Worm (Caenorhabditis elegans) whole organism, L1 larva: ENCODE data around the gene sdz-15.

ENCODE experiments used
- C04F5.9 ChIP-seq: sonication (generic microtip); optimal IDR thresholded peaks from 2 replicates; lab custom pipeline; 2016; ENCODE audit warnings: missing genetic modification characterization, missing compliant biosample characterization
- C34B4.2 ChIP-seq: sonication (generic microtip); optimal IDR thresholded peaks from 2 replicates; lab custom pipeline; 2017; ENCODE audit warnings: mild to moderate bottlenecking, missing genetic modification characterization, missing compliant biosample characterization
- F16B12.6 ChIP-seq: fragments of 150-350 bp; optimal IDR thresholded peaks from 2 replicates; lab custom pipeline; 2014; ENCODE audit warnings: missing biosample characterization, missing genetic modification characterization
- aha-1 ChIP-seq: fragments of 150-350 bp; optimal IDR thresholded peaks from 2 replicates; lab custom pipeline; 2014; ENCODE audit warnings: missing biosample characterization, missing genetic modification characterization
- aly-2 ChIP-seq: fragments of 150-350 bp; optimal IDR thresholded peaks from 2 replicates; lab custom pipeline; 2014; ENCODE audit warnings: missing biosample characterization, missing genetic modification characterization
- ama-1 ChIP-seq: fragments of 150-350 bp; optimal IDR thresholded peaks from 2 replicates; lab custom pipeline; 2014
- ceh-82 ChIP-seq, 3 experiments: fragments of 150-350 bp in 1 of 3; sonication (generic microtip) in 2 of 3; optimal IDR thresholded peaks; 2 replicates each; lab custom pipeline; 2014 to 2017; ENCODE audit warnings: missing biosample characterization in 3 of 3, missing genetic modification characterization in 3 of 3
- ceh-88 ChIP-seq: fragments of 200-800 bp; sonication (Bioruptor generic); IDR thresholded peaks from 2 replicates; pipeline ENCODE4 v1.3.6; 2022; ENCODE audit warnings: missing genetic modification characterization, missing compliant biosample characterization
- ceh-90 ChIP-seq: sonication (generic microtip); optimal IDR thresholded peaks from 2 replicates; lab custom pipeline; 2016; ENCODE audit warnings: missing genetic modification characterization, missing compliant biosample characterization
- dpl-1 ChIP-seq, 3 experiments: fragments of 150-350 bp in 2 of 3; sonication (generic microtip) in 1 of 3; optimal IDR thresholded peaks; 2 replicates each; lab custom pipeline; 2014 to 2017; ENCODE audit warnings: missing biosample characterization in 3 of 3, missing genetic modification characterization in 3 of 3, missing genetic modification reagents in 3 of 3
- efl-3 ChIP-seq: fragments of 200-800 bp; sonication (Bioruptor generic); optimal IDR thresholded peaks from 2 replicates; lab custom pipeline; 2018; ENCODE audit warnings: mild to moderate bottlenecking, missing genetic modification characterization, missing compliant biosample characterization
- egl-27 ChIP-seq, 2 experiments: fragments of 150-350 bp in 1 of 2; sonication (generic microtip); optimal IDR thresholded peaks; 3 replicates each; lab custom pipeline; 2017 to 2018; ENCODE audit warnings: missing biosample characterization in 2 of 2, missing genetic modification characterization in 2 of 2, missing genetic modification reagents in 2 of 2
- elt-2 ChIP-seq: sonication (generic microtip); optimal IDR thresholded peaks from 2 replicates; lab custom pipeline; 2016; ENCODE audit warnings: missing genetic modification characterization, mild to moderate bottlenecking, inconsistent platforms, missing compliant biosample characterization, missing genetic modification reagents
- elt-3 ChIP-seq, 6 experiments: fragments of 150-350 bp in 1 of 6; sonication (generic microtip); optimal IDR thresholded peaks; 2 replicates each; lab custom pipeline; 2017 to 2018; ENCODE audit warnings: missing biosample characterization in 6 of 6, missing genetic modification characterization in 6 of 6, inconsistent platforms in 1 of 6
- ets-5 ChIP-seq: fragments of 200-800 bp; sonication (Bioruptor generic); IDR thresholded peaks from 2 replicates; pipeline ENCODE4 v1.3.6; 2022; ENCODE audit warnings: missing genetic modification characterization, missing compliant biosample characterization
- fkh-10 ChIP-seq: sonication (generic microtip); optimal IDR thresholded peaks from 2 replicates; lab custom pipeline; 2017; ENCODE audit warnings: missing biosample characterization, missing genetic modification reagents, missing genetic modification characterization
- fos-1 ChIP-seq: fragments of 150-350 bp; optimal IDR thresholded peaks from 2 replicates; lab custom pipeline; 2014; ENCODE audit warnings: missing biosample characterization, missing genetic modification characterization
- grh-1 ChIP-seq: fragments of 200-800 bp; sonication (Bioruptor generic); IDR thresholded peaks from 2 replicates; pipeline ENCODE4 v1.3.6; 2022; ENCODE audit warnings: missing genetic modification reagents, missing genetic modification characterization, missing compliant biosample characterization
- hlh-4 ChIP-seq: sonication (generic microtip); optimal IDR thresholded peaks from 2 replicates; lab custom pipeline; 2016; ENCODE audit warnings: mild to moderate bottlenecking, missing genetic modification characterization, missing compliant biosample characterization
- hpl-2 ChIP-seq: fragments of 150-350 bp; optimal IDR thresholded peaks from 2 replicates; lab custom pipeline; 2014; ENCODE audit warnings: missing biosample characterization, missing genetic modification reagents, missing genetic modification characterization
- jun-1 ChIP-seq: fragments of 150-350 bp; optimal IDR thresholded peaks from 2 replicates; lab custom pipeline; 2014; ENCODE audit warnings: missing biosample characterization, missing genetic modification reagents, missing genetic modification characterization
- lin-13 ChIP-seq: fragments of 150-350 bp; optimal IDR thresholded peaks from 2 replicates; lab custom pipeline; 2014; ENCODE audit warnings: missing biosample characterization, missing genetic modification reagents, missing genetic modification characterization
- lin-14 ChIP-seq: fragments of 200-800 bp; sonication (Bioruptor generic); optimal IDR thresholded peaks from 2 replicates; lab custom pipeline; 2018; ENCODE audit warnings: mild to moderate bottlenecking, missing genetic modification characterization, moderate library complexity, missing compliant biosample characterization
- lin-15B ChIP-seq: fragments of 150-350 bp; sonication (generic microtip); optimal IDR thresholded peaks from 3 replicates; lab custom pipeline; 2014; ENCODE audit warnings: missing biosample characterization, missing genetic modification characterization
- lsy-2 ChIP-seq, 2 experiments: fragments of 150-350 bp; optimal IDR thresholded peaks; 2 replicates each; lab custom pipeline; 2014; ENCODE audit warnings: missing biosample characterization in 2 of 2, missing genetic modification characterization in 2 of 2
- mab-9 ChIP-seq: fragments of 200-800 bp; sonication (Bioruptor generic); IDR thresholded peaks from 2 replicates; pipeline ENCODE4 v1.3.6; 2022; ENCODE audit warnings: missing genetic modification reagents, missing genetic modification characterization, missing compliant biosample characterization
- mdl-1 ChIP-seq, 2 experiments: fragments of 150-350 bp; optimal IDR thresholded peaks; 2 replicates each; lab custom pipeline; 2014 to 2017; ENCODE audit warnings: missing biosample characterization in 2 of 2, missing genetic modification characterization in 2 of 2, inconsistent platforms in 1 of 2
- mef-2 ChIP-seq: fragments of 150-350 bp; optimal IDR thresholded peaks from 2 replicates; lab custom pipeline; 2014; ENCODE audit warnings: missing biosample characterization, missing genetic modification characterization
- mep-1 ChIP-seq: fragments of 150-350 bp; optimal IDR thresholded peaks from 2 replicates; lab custom pipeline; 2014; ENCODE audit warnings: missing biosample characterization, missing genetic modification characterization
- nhr-11 ChIP-seq: fragments of 150-350 bp; optimal IDR thresholded peaks from 2 replicates; lab custom pipeline; 2014; ENCODE audit warnings: missing biosample characterization, missing genetic modification characterization
- nhr-19 ChIP-seq: fragments of 200-800 bp; sonication (Bioruptor generic); conservative IDR thresholded peaks from 2 replicates; pipeline ENCODE4 v1.3.6; 2022; ENCODE audit warnings: missing genetic modification characterization, missing compliant biosample characterization
- nhr-237 ChIP-seq: fragments of 150-350 bp; optimal IDR thresholded peaks from 2 replicates; lab custom pipeline; 2014; ENCODE audit warnings: missing biosample characterization, missing genetic modification characterization
- nhr-76 ChIP-seq: sonication (generic microtip); optimal IDR thresholded peaks from 2 replicates; lab custom pipeline; 2017; ENCODE audit warnings: missing biosample characterization, missing genetic modification characterization
- nhr-77 ChIP-seq: fragments of 150-350 bp; optimal IDR thresholded peaks from 2 replicates; lab custom pipeline; 2014; ENCODE audit warnings: missing biosample characterization, missing genetic modification characterization
- nhr-84 ChIP-seq: sonication (generic microtip); optimal IDR thresholded peaks from 2 replicates; lab custom pipeline; 2017; ENCODE audit warnings: missing biosample characterization, missing genetic modification characterization
- nhr-85 ChIP-seq: sonication (generic microtip); peaks from one replicate; lab custom pipeline; 2016; ENCODE audit warnings: missing genetic modification characterization, inconsistent platforms, missing compliant biosample characterization
- nhr-90 ChIP-seq: sonication (generic microtip); optimal IDR thresholded peaks from 2 replicates; lab custom pipeline; 2016; ENCODE audit warnings: mild to moderate bottlenecking, missing genetic modification characterization, missing compliant biosample characterization; ENCODE audit not compliant: poor library complexity
- pag-3 ChIP-seq: sonication (generic microtip); optimal IDR thresholded peaks from 2 replicates; lab custom pipeline; 2017; ENCODE audit warnings: missing genetic modification characterization, mild to moderate bottlenecking, missing compliant biosample characterization, antibody characterized with exemption, borderline replicate concordance; ENCODE audit not compliant: insufficient read depth
- pqm-1 ChIP-seq: sonication (generic microtip); optimal IDR thresholded peaks from 3 replicates; lab custom pipeline; 2017; ENCODE audit warnings: missing biosample characterization, missing genetic modification characterization
- rnt-1 ChIP-seq: sonication (generic microtip); optimal IDR thresholded peaks from 2 replicates; lab custom pipeline; 2016; ENCODE audit warnings: mild to moderate bottlenecking, missing genetic modification characterization, moderate library complexity, missing compliant biosample characterization
- snpc-4 ChIP-seq: fragments of 150-350 bp; optimal IDR thresholded peaks from 2 replicates; lab custom pipeline; 2014; ENCODE audit warnings: missing biosample characterization, missing genetic modification characterization
- snu-23 ChIP-seq: sonication (generic microtip); optimal IDR thresholded peaks from 2 replicates; lab custom pipeline; 2016; ENCODE audit warnings: missing genetic modification characterization, missing compliant biosample characterization
- sox-4 ChIP-seq: sonication (generic microtip); optimal IDR thresholded peaks from 2 replicates; lab custom pipeline; 2016; ENCODE audit warnings: missing genetic modification characterization, missing compliant biosample characterization
- sptf-1 ChIP-seq: fragments of 150-350 bp; optimal IDR thresholded peaks from 2 replicates; lab custom pipeline; 2014; ENCODE audit warnings: missing biosample characterization, missing genetic modification characterization
- swsn-7 ChIP-seq: sonication (generic microtip); optimal IDR thresholded peaks from 2 replicates; lab custom pipeline; 2016; ENCODE audit warnings: missing genetic modification characterization, missing compliant biosample characterization
- tlp-1 ChIP-seq: fragments of 150-350 bp; optimal IDR thresholded peaks from 2 replicates; lab custom pipeline; 2014; ENCODE audit warnings: missing biosample characterization, missing genetic modification characterization
- unc-30 ChIP-seq: sonication (generic microtip); optimal IDR thresholded peaks from 2 replicates; lab custom pipeline; 2017; ENCODE audit warnings: missing biosample characterization, missing genetic modification characterization
- unc-62 ChIP-seq: fragments of 150-350 bp; optimal IDR thresholded peaks from 2 replicates; lab custom pipeline; 2014; ENCODE audit warnings: missing biosample characterization, missing genetic modification reagents, missing genetic modification characterization
- unc-86 ChIP-seq: sonication (generic microtip); optimal IDR thresholded peaks from 2 replicates; lab custom pipeline; 2016; ENCODE audit warnings: missing genetic modification characterization, missing compliant biosample characterization
- vab-15 ChIP-seq: sonication (generic microtip); optimal IDR thresholded peaks from 2 replicates; lab custom pipeline; 2017; ENCODE audit warnings: missing genotype, mild to moderate bottlenecking, missing genetic modification characterization, missing compliant biosample characterization
- xbp-1 ChIP-seq: sonication (generic microtip); optimal IDR thresholded peaks from 2 replicates; lab custom pipeline; 2016; ENCODE audit warnings: missing genetic modification characterization, missing compliant biosample characterization
- zag-1 ChIP-seq: fragments of 150-350 bp; optimal IDR thresholded peaks from 2 replicates; lab custom pipeline; 2014; ENCODE audit warnings: missing biosample characterization, missing genetic modification characterization
- ztf-11 ChIP-seq, 2 experiments: sonication (generic microtip); optimal IDR thresholded peaks; 2 replicates each; lab custom pipeline; 2016 to 2017; ENCODE audit warnings: missing genetic modification characterization in 2 of 2, missing biosample characterization in 1 of 2, missing compliant biosample characterization in 1 of 2
- ztf-4 ChIP-seq: fragments of 150-350 bp; optimal IDR thresholded peaks from 2 replicates; lab custom pipeline; 2014; ENCODE audit warnings: missing biosample characterization, missing genetic modification characterization

sdz-15 gene

DNA sequence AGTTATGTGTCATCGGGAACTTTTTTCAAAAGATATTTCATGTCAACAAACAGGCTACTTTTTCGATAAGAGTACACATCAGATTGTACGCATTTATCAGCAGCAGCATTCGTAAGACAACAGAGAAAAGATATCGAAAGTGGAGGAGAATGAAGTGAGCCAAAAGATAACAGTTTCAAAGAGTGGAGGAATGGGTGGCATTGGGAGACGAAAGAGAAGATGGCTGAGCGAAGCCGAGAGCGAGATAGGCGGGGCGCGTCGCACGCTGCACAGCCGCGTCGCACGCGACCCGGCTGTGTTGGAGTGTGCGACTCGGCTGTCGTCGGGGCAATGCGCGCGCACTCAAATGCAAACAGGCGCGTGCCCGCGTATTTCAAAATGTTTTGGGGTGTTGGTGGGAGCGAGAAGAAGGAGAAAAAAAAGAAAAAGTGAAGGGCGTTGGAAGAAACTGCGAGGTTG is 34.1 kb upstream of the sdz-15 start:
- TF ChIP-seq nhr-77 (tag; lab: Kevin White, UChicago) (peak; percentile 50), F16B12.6 (tag; lab: Kevin White, UChicago) (peak; percentile 63), mdl-1 (tag; optimal IDR thresholded peaks at IDR 0.05; lab: Kevin White, UChicago) (peak; percentile 22 to 89), pqm-1 (peak; percentile 86), lin-14 (GFP tag; lab: Kevin White, UChicago) (peak; percentile 95), tlp-1 (tag; lab: Kevin White, UChicago) (no peak), zag-1 (tag; lab: Kevin White, UChicago) (no peak), aha-1 (tag; lab: Kevin White, UChicago) (peak; percentile 3), efl-3 (GFP tag; lab: Kevin White, UChicago) (peak; percentile 1), dpl-1 (GFP tag; optimal IDR thresholded peaks at IDR 0.05; lab: Kevin White, UChicago) (peak; percentile 78 to 83 (median 78)), ceh-82 (tag; optimal IDR thresholded peaks at IDR 0.05; lab: Kevin White, UChicago) (peak; percentile 78 to 92 (median 83)), ama-1 (no peak), mef-2 (peak; percentile 73), snpc-4 (peak; percentile 49), mep-1 (peak; percentile 57), lin-13 (GFP tag; lab: Kevin White, UChicago) (peak; percentile 85), aly-2 (no peak), hpl-2 (GFP tag; lab: Kevin White, UChicago) (no peak), egl-27 (tag; optimal IDR thresholded peaks at IDR 0.05; lab: Kevin White, UChicago) (no peak), ets-5 (GFP tag; lab: Robert Waterston, UW) (no peak), nhr-90 (peak; percentile 84), hlh-4 (no peak), snu-23 (GFP tag; lab: Kevin White, UChicago) (peak; percentile 93), lsy-2 (tag; optimal IDR thresholded peaks at IDR 0.05; lab: Kevin White, UChicago) (peak; percentile 80 to 84), fos-1 (tag; lab: Kevin White, UChicago) (no peak), jun-1 (tag; lab: Kevin White, UChicago) (peak; percentile 89), unc-86 (tag; lab: Kevin White, UChicago) (peak; percentile 64), unc-62 (no peak), ztf-11 (tag; optimal IDR thresholded peaks at IDR 0.05; lab: Kevin White, UChicago) (peak in 1 of 2 experiments; percentile 66), elt-2 (tag; lab: Kevin White, UChicago) (peak; percentile 96), rnt-1 (tag; lab: Kevin White, UChicago) (peak; percentile 82), sptf-1 (no peak), sox-4 (tag; lab: Kevin White, UChicago) (no peak), ceh-90 (tag; lab: Kevin White, UChicago) (no peak), C04F5.9 (tag; lab: Kevin White, UChicago) (peak; percentile 11), C34B4.2 (tag; lab: Kevin White, UChicago) (peak; percentile 11), pag-3 (tag; lab: Kevin White, UChicago) (no peak), ceh-88 (GFP tag; lab: Robert Waterston, UW) (peak; percentile 76), unc-30 (tag; lab: Kevin White, UChicago) (no peak), xbp-1 (tag; lab: Kevin White, UChicago) (peak; percentile 82), mab-9 (GFP tag; lab: Robert Waterston, UW) (peak; percentile 71), lin-15B (peak; percentile 69), swsn-7 (tag; lab: Kevin White, UChicago) (peak; percentile 91), nhr-84 (no peak), nhr-85 (tag; lab: Kevin White, UChicago) (peak; percentile 87), nhr-76 (tag; lab: Kevin White, UChicago) (no peak), elt-3 (tag; optimal IDR thresholded peaks at IDR 0.05; lab: Kevin White, UChicago) (peak in 2 of 6 experiments; percentile 21 to 53), vab-15 (tag; lab: Kevin White, UChicago) (no peak), grh-1 (GFP tag; lab: Robert Waterston, UW) (peak; percentile 58), fkh-10 (GFP tag; lab: Kevin White, UChicago) (peak; percentile 57), ztf-4 (tag; lab: Kevin White, UChicago) (peak; percentile 82), nhr-19 (GFP tag; lab: Robert Waterston, UW) (peak; percentile 91), nhr-237 (peak; percentile 6), nhr-11 (tag; lab: Kevin White, UChicago) (no peak)
